Worm (Caenorhabditis elegans) whole organism, L4 larva: Measurements from ENCODE around the gene C02C6.14.

Experiments used
- F37D6.2 ChIP-seq: sonication (generic microtip); optimal IDR thresholded peaks from 2 replicates; lab custom pipeline; 2016; ENCODE audit warnings: mild to moderate bottlenecking, missing genetic modification characterization, missing compliant biosample characterization
- T20F7.1 ChIP-seq: fragments of 200-800 bp; sonication (Bioruptor generic); optimal IDR thresholded peaks from 2 replicates; lab custom pipeline; 2018; ENCODE audit warnings: mild to moderate bottlenecking, missing genetic modification characterization, missing compliant biosample characterization
- T26A8.4 ChIP-seq: fragments of 200-800 bp; sonication (Bioruptor generic); IDR thresholded peaks from 2 replicates; pipeline ENCODE4 v1.3.6; 2022; ENCODE audit warnings: missing genetic modification characterization, missing compliant biosample characterization
- Y5F2A.4 ChIP-seq: fragments of 200-800 bp; sonication (Bioruptor generic); optimal IDR thresholded peaks from 2 replicates; lab custom pipeline; 2018; ENCODE audit warnings: mild to moderate bottlenecking, missing genetic modification characterization, missing compliant biosample characterization
- ZK337.2 ChIP-seq: fragments of 200-800 bp; sonication (Bioruptor generic); IDR thresholded peaks from 2 replicates; pipeline ENCODE4 v1.3.6; 2022; ENCODE audit warnings: missing genetic modification reagents, missing genetic modification characterization, missing compliant biosample characterization
- arid-1 ChIP-seq: fragments of 200-800 bp; sonication (Bioruptor generic); conservative IDR thresholded peaks from 2 replicates; pipeline ENCODE4 v1.3.6; 2022; ENCODE audit warnings: missing genetic modification reagents, missing genetic modification characterization, missing compliant biosample characterization
- attf-4 ChIP-seq: sonication (generic microtip); optimal IDR thresholded peaks from 3 replicates; lab custom pipeline; 2017; ENCODE audit warnings: missing biosample characterization, missing genetic modification characterization
- ceh-20 ChIP-seq: fragments of 200-800 bp; sonication (Bioruptor generic); IDR thresholded peaks from 2 replicates; pipeline ENCODE4 v1.3.6; 2022; ENCODE audit warnings: missing genetic modification reagents, missing genetic modification characterization, missing compliant biosample characterization
- ceh-44 ChIP-seq: fragments of 200-800 bp; sonication (Bioruptor generic); IDR thresholded peaks from 2 replicates; pipeline ENCODE4 v1.3.6; 2022; ENCODE audit warnings: missing genetic modification reagents, missing genetic modification characterization, missing compliant biosample characterization
- ceh-62 ChIP-seq: sonication (generic microtip); optimal IDR thresholded peaks from 2 replicates; lab custom pipeline; 2017; ENCODE audit warnings: missing biosample characterization, missing genetic modification characterization
- ceh-82 ChIP-seq: sonication (generic microtip); optimal IDR thresholded peaks from 2 replicates; lab custom pipeline; 2017; ENCODE audit warnings: missing biosample characterization, missing genetic modification characterization
- ces-1 ChIP-seq: fragments of 150-350 bp; sonication (generic microtip); optimal IDR thresholded peaks from 4 replicates; lab custom pipeline; 2014; ENCODE audit warnings: missing biosample characterization, missing genetic modification reagents, missing genetic modification characterization
- cey-2 ChIP-seq: sonication (generic microtip); optimal IDR thresholded peaks from 3 replicates; lab custom pipeline; 2017; ENCODE audit warnings: missing genetic modification characterization, mild to moderate bottlenecking, missing compliant biosample characterization, antibody characterized with exemption, borderline replicate concordance; ENCODE audit not compliant: insufficient read depth
- ctbp-1 ChIP-seq: fragments of 200-800 bp; sonication (Bioruptor generic); IDR thresholded peaks from 2 replicates; pipeline ENCODE4 v1.3.6; 2022; ENCODE audit warnings: missing genetic modification reagents, missing genetic modification characterization, missing compliant biosample characterization
- daf-16 ChIP-seq, 3 experiments: sonication (generic microtip); optimal IDR thresholded peaks; 2 replicates each; lab custom pipeline; 2016 to 2017; ENCODE audit warnings: missing genetic modification characterization in 3 of 3, missing genetic modification reagents in 3 of 3, mild to moderate bottlenecking in 2 of 3, missing compliant biosample characterization in 2 of 3, missing biosample characterization in 1 of 3, moderate library complexity in 1 of 3
- daf-8 ChIP-seq: fragments of 200-800 bp; sonication (Bioruptor generic); IDR thresholded peaks from 2 replicates; pipeline ENCODE4 v1.3.6; 2022; ENCODE audit warnings: missing genetic modification characterization, missing compliant biosample characterization
- dmd-6 ChIP-seq: fragments of 200-800 bp; sonication (Bioruptor generic); IDR thresholded peaks from 2 replicates; pipeline ENCODE4 v1.3.6; 2022; ENCODE audit warnings: missing genetic modification reagents, missing genetic modification characterization, missing compliant biosample characterization
- dpl-1 ChIP-seq: fragments of 150-350 bp; optimal IDR thresholded peaks from 2 replicates; lab custom pipeline; 2014; ENCODE audit warnings: missing biosample characterization, missing genetic modification reagents, missing genetic modification characterization
- dve-1 ChIP-seq: sonication (generic microtip); optimal IDR thresholded peaks from 2 replicates; lab custom pipeline; 2017; ENCODE audit warnings: antibody characterized with exemption, mild to moderate bottlenecking, missing genetic modification characterization, missing compliant biosample characterization; ENCODE audit not compliant: insufficient read depth
- egl-43 ChIP-seq: fragments of 200-800 bp; sonication (Bioruptor generic); IDR thresholded peaks from 2 replicates; pipeline ENCODE4 v1.3.6; 2022; ENCODE audit warnings: missing genetic modification reagents, missing genetic modification characterization, missing compliant biosample characterization
- fkh-10 ChIP-seq: fragments of 150-350 bp; optimal IDR thresholded peaks from 2 replicates; lab custom pipeline; 2014; ENCODE audit warnings: missing biosample characterization, missing genetic modification reagents, missing genetic modification characterization
- fos-1 ChIP-seq: fragments of 150-350 bp; optimal IDR thresholded peaks from 2 replicates; lab custom pipeline; 2014; ENCODE audit warnings: missing biosample characterization, missing genetic modification characterization
- hif-1 ChIP-seq, 2 experiments: sonication (generic microtip); optimal IDR thresholded peaks; 2 replicates each; lab custom pipeline; 2016 to 2017; ENCODE audit warnings: missing compliant biosample characterization in 2 of 2, missing genetic modification characterization in 2 of 2, missing genetic modification reagents in 2 of 2, missing genotype in 2 of 2, mild to moderate bottlenecking in 1 of 2
- hlh-30 ChIP-seq: sonication (generic microtip); optimal IDR thresholded peaks from 2 replicates; lab custom pipeline; 2017; ENCODE audit warnings: antibody characterized with exemption, mild to moderate bottlenecking, missing genetic modification characterization, missing compliant biosample characterization; ENCODE audit not compliant: insufficient read depth
- hmg-1.1 ChIP-seq: fragments of 200-800 bp; sonication (Bioruptor generic); IDR thresholded peaks from 2 replicates; pipeline ENCODE4 v1.3.6; 2022; ENCODE audit warnings: missing genetic modification reagents, missing genetic modification characterization, missing compliant biosample characterization
- jun-1 ChIP-seq: fragments of 150-350 bp; optimal IDR thresholded peaks from 2 replicates; lab custom pipeline; 2014; ENCODE audit warnings: missing biosample characterization, missing genetic modification reagents, missing genetic modification characterization
- lin-1 ChIP-seq: fragments of 200-800 bp; sonication (Bioruptor generic); IDR thresholded peaks from 2 replicates; pipeline ENCODE4 v1.3.6; 2022; ENCODE audit warnings: missing genetic modification reagents, missing genetic modification characterization, missing compliant biosample characterization
- lin-13 ChIP-seq: fragments of 150-350 bp; optimal IDR thresholded peaks from 2 replicates; lab custom pipeline; 2014; ENCODE audit warnings: missing biosample characterization, missing genetic modification reagents, missing genetic modification characterization
- lin-15B ChIP-seq: fragments of 150-350 bp; sonication (generic microtip); optimal IDR thresholded peaks from 3 replicates; lab custom pipeline; 2014; ENCODE audit warnings: missing biosample characterization, missing genetic modification characterization
- lsy-2 ChIP-seq, 2 experiments: fragments of 150-350 bp in 1 of 2; sonication (generic microtip) in 1 of 2; optimal IDR thresholded peaks; 2 replicates each; lab custom pipeline; 2014 to 2017; ENCODE audit warnings: missing biosample characterization in 2 of 2, missing genetic modification characterization in 2 of 2
- madf-9 ChIP-seq: fragments of 200-800 bp; sonication (Bioruptor generic); conservative IDR thresholded peaks from 2 replicates; pipeline ENCODE4 v1.3.6; 2022; ENCODE audit warnings: missing genetic modification reagents, missing genetic modification characterization, missing compliant biosample characterization
- mdt-29 ChIP-seq: fragments of 200-800 bp; sonication (Bioruptor generic); IDR thresholded peaks from 2 replicates; pipeline ENCODE4 v1.3.6; 2022; ENCODE audit warnings: missing genetic modification reagents, missing genetic modification characterization, missing compliant biosample characterization
- mep-1 ChIP-seq: fragments of 150-350 bp; sonication (generic microtip); optimal IDR thresholded peaks from 3 replicates; lab custom pipeline; 2014; ENCODE audit warnings: missing biosample characterization, missing genetic modification characterization
- mes-2 ChIP-seq: sonication (generic microtip); optimal IDR thresholded peaks from 2 replicates; lab custom pipeline; 2016; ENCODE audit warnings: missing genotype, mild to moderate bottlenecking, missing genetic modification characterization, missing compliant biosample characterization; ENCODE audit not compliant: poor library complexity, severe bottlenecking
- mxl-2 ChIP-seq: fragments of 200-800 bp; sonication (Bioruptor generic); conservative IDR thresholded peaks from 2 replicates; pipeline ENCODE4 v1.3.6; 2022; ENCODE audit warnings: missing genetic modification reagents, missing genetic modification characterization, missing compliant biosample characterization
- nhr-102 ChIP-seq: sonication (generic microtip); optimal IDR thresholded peaks from 2 replicates; lab custom pipeline; 2016; ENCODE audit warnings: mild to moderate bottlenecking, missing genetic modification characterization, moderate library complexity, missing compliant biosample characterization
- nhr-11 ChIP-seq: fragments of 150-350 bp; optimal IDR thresholded peaks from 2 replicates; lab custom pipeline; 2014; ENCODE audit warnings: missing biosample characterization, missing genetic modification characterization
- nhr-237 ChIP-seq: sonication (generic microtip); optimal IDR thresholded peaks from 2 replicates; lab custom pipeline; 2017; ENCODE audit warnings: missing biosample characterization, missing genetic modification characterization
- nhr-28 ChIP-seq: fragments of 150-350 bp; optimal IDR thresholded peaks from 2 replicates; lab custom pipeline; 2014; ENCODE audit warnings: missing biosample characterization, missing genetic modification characterization
- nhr-42 ChIP-seq: fragments of 200-800 bp; sonication (Bioruptor generic); IDR thresholded peaks from 2 replicates; pipeline ENCODE4 v1.3.6; 2022; ENCODE audit warnings: missing genetic modification characterization, missing compliant biosample characterization
- nhr-48 ChIP-seq: sonication (generic microtip); optimal IDR thresholded peaks from 2 replicates; lab custom pipeline; 2016; ENCODE audit warnings: mild to moderate bottlenecking, missing genetic modification characterization, missing compliant biosample characterization
- nhr-76 ChIP-seq: fragments of 150-350 bp; optimal IDR thresholded peaks from 2 replicates; lab custom pipeline; 2014; ENCODE audit warnings: missing biosample characterization, missing genetic modification characterization
- nhr-77 ChIP-seq: fragments of 150-350 bp; optimal IDR thresholded peaks from 2 replicates; lab custom pipeline; 2014; ENCODE audit warnings: missing biosample characterization, missing genetic modification characterization
- pqm-1 ChIP-seq: sonication (generic microtip); optimal IDR thresholded peaks from 2 replicates; lab custom pipeline; 2017; ENCODE audit warnings: missing biosample characterization, missing genetic modification characterization
- set-16 ChIP-seq: fragments of 200-800 bp; sonication (Bioruptor generic); IDR thresholded peaks from 2 replicates; pipeline ENCODE4 v1.3.6; 2022; ENCODE audit warnings: missing genetic modification reagents, missing genetic modification characterization, missing compliant biosample characterization
- snpc-1.2 ChIP-seq: fragments of 200-800 bp; sonication (Bioruptor generic); IDR thresholded peaks from 2 replicates; pipeline ENCODE4 v1.3.6; 2022; ENCODE audit warnings: missing genetic modification reagents, missing genetic modification characterization, missing compliant biosample characterization
- spr-1 ChIP-seq: sonication (generic microtip); optimal IDR thresholded peaks from 2 replicates; lab custom pipeline; 2016; ENCODE audit warnings: mild to moderate bottlenecking, missing genetic modification characterization, missing compliant biosample characterization
- zfp-2 ChIP-seq: sonication (generic microtip); optimal IDR thresholded peaks from 2 replicates; lab custom pipeline; 2016; ENCODE audit warnings: mild to moderate bottlenecking, missing genetic modification characterization, missing compliant biosample characterization
- zfp-3 ChIP-seq: fragments of 200-800 bp; sonication (Bioruptor generic); conservative IDR thresholded peaks from 2 replicates; pipeline ENCODE4 v1.3.6; 2022; ENCODE audit warnings: missing genetic modification reagents, missing genetic modification characterization, missing compliant biosample characterization
- ztf-7 ChIP-seq: fragments of 150-350 bp; optimal IDR thresholded peaks from 2 replicates; lab custom pipeline; 2014; ENCODE audit warnings: missing biosample characterization, missing genetic modification characterization

The C02C6.14 gene

ce11 chrX:15492759-15493158 lies 44.7 kb upstream of the C02C6.14 start:
- TF ChIP-seq ztf-7 (peak; percentile 26), mxl-2 (peak; percentile 50; the same call in 1 of the 2 replicates), T26A8.4 (peak; percentile 81), nhr-48 (tag; lab: Kevin White, UChicago) (peak; percentile 65), lin-1 (GFP tag; lab: Robert Waterston, UW) (peak; percentile 57; the same call in 1 of the 2 replicates), daf-8 (GFP tag; lab: Robert Waterston, UW) (no peak), pqm-1 (peak; percentile 16), T20F7.1 (GFP tag; lab: Kevin White, UChicago) (peak; percentile 67), hlh-30 (peak; percentile 96), jun-1 (tag; lab: Kevin White, UChicago) (no peak), dve-1 (tag; lab: Kevin White, UChicago) (peak; percentile 94), hif-1 (tag; optimal IDR thresholded peaks at IDR 0.05; lab: Kevin White, UChicago) (peak in 1 of 2 experiments; percentile 55), nhr-11 (peak; percentile 62), nhr-237 (tag; lab: Kevin White, UChicago) (no peak), dmd-6 (GFP tag; lab: Robert Waterston, UW) (peak; percentile 92), ceh-82 (tag; lab: Kevin White, UChicago) (no peak), mdt-29 (GFP tag; lab: Robert Waterston, UW) (peak; percentile 53; the same call in 1 of the 2 replicates), egl-43 (peak; percentile 75), nhr-77 (tag; lab: Kevin White, UChicago) (peak; percentile 75), spr-1 (tag; lab: Kevin White, UChicago) (peak; percentile 65), dpl-1 (peak; percentile 69), ceh-44 (GFP tag; lab: Robert Waterston, UW) (0 out of 2 replicates have a peak, but pooled peaks have one; percentile 32), fkh-10 (GFP tag; lab: Kevin White, UChicago) (peak; percentile 58), lsy-2 (tag; optimal IDR thresholded peaks at IDR 0.05; lab: Kevin White, UChicago) (peak; percentile 69 to 84), hmg-1.1 (GFP tag; lab: Robert Waterston, UW) (peak; percentile 89), lin-13 (GFP tag; lab: Kevin White, UChicago) (peak; percentile 90), fos-1 (tag; lab: Kevin White, UChicago) (no peak), snpc-1.2 (GFP tag; lab: Robert Waterston, UW) (no peak), zfp-2 (tag; lab: Kevin White, UChicago) (no peak), ZK337.2 (no peak), nhr-28 (peak; percentile 76), madf-9 (peak; percentile 48; the same call in 1 of the 2 replicates), attf-4 (tag; lab: Kevin White, UChicago) (no peak), ceh-62 (no peak), daf-16 (GFP tag; optimal IDR thresholded peaks at IDR 0.05; lab: Kevin White, UChicago) (peak in 1 of 2 experiments; percentile 59), daf-16 (tag; optimal IDR thresholded peaks at IDR 0.05; lab: Kevin White, UChicago) (peak; percentile 35), ctbp-1 (GFP tag; lab: Robert Waterston, UW) (peak; percentile 80), F37D6.2 (peak; percentile 80), zfp-3 (GFP tag; lab: Robert Waterston, UW) (peak; percentile 84), nhr-42 (peak; percentile 81; the same call in 1 of the 2 replicates), arid-1 (GFP tag; lab: Robert Waterston, UW) (peak; percentile 75), nhr-102 (tag; lab: Kevin White, UChicago) (peak; percentile 61), cey-2 (tag; lab: Kevin White, UChicago) (no peak), ceh-20 (GFP tag; lab: Robert Waterston, UW) (peak; percentile 69; the same call in 1 of the 2 replicates), Y5F2A.4 (GFP tag; lab: Kevin White, UChicago) (no peak), ces-1 (GFP tag; lab: Kevin White, UChicago) (peak; percentile 12), lin-15B (tag; lab: Kevin White, UChicago) (no peak), mep-1 (tag; lab: Kevin White, UChicago) (peak; percentile 92), set-16 (GFP tag; lab: Robert Waterston, UW) (peak; percentile 50; the same call in 1 of the 2 replicates), mes-2 (tag; lab: Kevin White, UChicago) (peak; percentile 90), nhr-76 (tag; lab: Kevin White, UChicago) (no peak)
